Fruit fly (Drosophila melanogaster) whole organism, embryonic: ENCODE data around the gene CG12010.

Source experiments
- Atf-2 ChIP-seq: fragments of 200-800 bp; sonication (Bioruptor generic); optimal IDR thresholded peaks from 2 replicates; lab custom pipeline; 2016; ENCODE audit warnings: missing biosample characterization, missing genetic modification characterization
- CG10654 ChIP-seq: fragments of 200-800 bp; sonication (Bioruptor generic); optimal IDR thresholded peaks from 2 replicates; lab custom pipeline; 2016; ENCODE audit warnings: missing biosample characterization, missing genetic modification characterization
- CG11247 ChIP-seq: fragments of 200-800 bp; sonication (Bioruptor generic); IDR thresholded peaks from 2 replicates; pipeline ENCODE4 v1.3.6; 2022; ENCODE audit warnings: missing biosample characterization, missing genetic modification characterization
- CG11504 ChIP-seq: fragments of 200-800 bp; sonication (Bioruptor generic); optimal IDR thresholded peaks from 3 replicates; lab custom pipeline; 2019; ENCODE audit warnings: missing biosample characterization, mild to moderate bottlenecking, missing genetic modification characterization, moderate library complexity
- CG12155 ChIP-seq: fragments of 200-800 bp; sonication (Bioruptor generic); optimal IDR thresholded peaks from 3 replicates; lab custom pipeline; 2016; ENCODE audit warnings: missing biosample characterization, missing genetic modification characterization
- CG12391 ChIP-seq: fragments of 200-800 bp; sonication (Bioruptor generic); optimal IDR thresholded peaks from 3 replicates; lab custom pipeline; 2018; ENCODE audit warnings: missing biosample characterization, mild to moderate bottlenecking, missing genetic modification characterization, moderate library complexity
- CG12659 ChIP-seq: fragments of 200-800 bp; sonication (Bioruptor generic); optimal IDR thresholded peaks from 3 replicates; lab custom pipeline; 2017; ENCODE audit warnings: mild to moderate bottlenecking, missing biosample characterization, missing genetic modification reagents, missing genetic modification characterization
- CG13424 ChIP-seq: fragments of 200-800 bp; sonication (Bioruptor generic); optimal IDR thresholded peaks from 2 replicates; lab custom pipeline; 2019; ENCODE audit warnings: missing biosample characterization, mild to moderate bottlenecking, missing genetic modification characterization, moderate library complexity
- CG14441 ChIP-seq: fragments of 200-800 bp; sonication (Bioruptor generic); IDR thresholded peaks from 2 replicates; pipeline ENCODE4 v1.3.6; 2022; ENCODE audit warnings: missing biosample characterization, missing genetic modification characterization
- CG15269 ChIP-seq: fragments of 200-800 bp; sonication (Bioruptor generic); optimal IDR thresholded peaks from 2 replicates; lab custom pipeline; 2018; ENCODE audit warnings: missing biosample characterization, mild to moderate bottlenecking, missing genetic modification characterization, moderate library complexity
- CG1647 ChIP-seq: fragments of 200-800 bp; sonication (Bioruptor generic); optimal IDR thresholded peaks from 3 replicates; lab custom pipeline; 2016; ENCODE audit warnings: missing biosample characterization, missing genetic modification characterization
- CG17568 ChIP-seq: fragments of 200-800 bp; sonication (Bioruptor generic); optimal IDR thresholded peaks from 2 replicates; lab custom pipeline; 2018; ENCODE audit warnings: missing biosample characterization, mild to moderate bottlenecking, missing genetic modification characterization, moderate library complexity
- CG2120 ChIP-seq: fragments of 200-800 bp; sonication (Bioruptor generic); optimal IDR thresholded peaks from 3 replicates; lab custom pipeline; 2016; ENCODE audit warnings: missing biosample characterization, missing genetic modification characterization
- CG2202 ChIP-seq: fragments of 200-800 bp; sonication (Bioruptor generic); optimal IDR thresholded peaks from 2 replicates; lab custom pipeline; 2018; ENCODE audit warnings: missing biosample characterization, mild to moderate bottlenecking, missing genetic modification characterization
- CG4424 ChIP-seq: fragments of 200-800 bp; sonication (Bioruptor generic); optimal IDR thresholded peaks from 3 replicates; lab custom pipeline; 2016; ENCODE audit warnings: missing biosample characterization, missing genetic modification characterization
- CG6854 ChIP-seq: fragments of 200-800 bp; sonication (Bioruptor generic); optimal IDR thresholded peaks from 3 replicates; lab custom pipeline; 2017; ENCODE audit warnings: missing biosample characterization, mild to moderate bottlenecking, missing genetic modification characterization
- CG7556 ChIP-seq: fragments of 200-800 bp; sonication (Bioruptor generic); optimal IDR thresholded peaks from 2 replicates; lab custom pipeline; 2017; ENCODE audit warnings: missing biosample characterization, mild to moderate bottlenecking, missing genetic modification characterization
- CG8290 ChIP-seq, 3 experiments: fragments of 200-800 bp; sonication (Bioruptor generic); optimal IDR thresholded peaks; 2 replicates each; lab custom pipeline; 2016 to 2019; ENCODE audit warnings: missing biosample characterization in 3 of 3, missing genetic modification characterization in 3 of 3, mild to moderate bottlenecking in 2 of 3, moderate library complexity in 1 of 3
- Deaf1 ChIP-seq: fragments of 200-800 bp; optimal IDR thresholded peaks from 3 replicates; lab custom pipeline; 2019; ENCODE audit warnings: missing biosample characterization, mild to moderate bottlenecking, missing genetic modification characterization, moderate library complexity
- Doc2 ChIP-seq: fragments of 200-800 bp; sonication (Bioruptor generic); IDR thresholded peaks from 2 replicates; pipeline ENCODE4 v1.3.6; 2022; ENCODE audit warnings: missing biosample characterization, missing genetic modification characterization
- Eip74EF ChIP-seq, 2 experiments: fragments of 200-800 bp in 1 of 2; fragments of >200 bp in 1 of 2; sonication (Bioruptor generic) in 1 of 2; optimal IDR thresholded peaks; 2 replicates each; lab custom pipeline; 2017 to 2019; ENCODE audit warnings: missing biosample characterization in 2 of 2, missing genetic modification characterization in 2 of 2, mild to moderate bottlenecking in 1 of 2, moderate library complexity in 1 of 2
- Gsc ChIP-seq: fragments of 200-800 bp; sonication (Bioruptor generic); IDR thresholded peaks from 2 replicates; pipeline ENCODE4 v1.3.6; 2022; ENCODE audit warnings: missing biosample characterization, missing genetic modification characterization
- Hey ChIP-seq: fragments of 200-800 bp; sonication (Bioruptor generic); optimal IDR thresholded peaks from 3 replicates; lab custom pipeline; 2018; ENCODE audit warnings: missing biosample characterization, mild to moderate bottlenecking, missing genetic modification characterization
- Hr3 ChIP-seq: fragments of 200-800 bp; sonication (Bioruptor generic); optimal IDR thresholded peaks from 3 replicates; lab custom pipeline; 2016; ENCODE audit warnings: missing biosample characterization, missing genetic modification characterization
- Pdp1 ChIP-seq, 2 experiments: fragments of 200-800 bp; sonication (Bioruptor generic); optimal IDR thresholded peaks; 3 replicates each; lab custom pipeline; 2016; ENCODE audit warnings: missing biosample characterization in 2 of 2, missing genetic modification characterization in 2 of 2, mild to moderate bottlenecking in 1 of 2, moderate library complexity in 1 of 2
- Poxn ChIP-seq: fragments of 200-800 bp; sonication (Bioruptor generic); IDR thresholded peaks from 2 replicates; pipeline ENCODE4 v1.3.6; 2022; ENCODE audit warnings: missing biosample characterization, missing genetic modification characterization
- Ssrp ChIP-seq: fragments of 200-800 bp; sonication (Bioruptor generic); optimal IDR thresholded peaks from 2 replicates; lab custom pipeline; 2018; ENCODE audit warnings: missing biosample characterization, mild to moderate bottlenecking, missing genetic modification characterization, moderate library complexity
- aop ChIP-seq: fragments of 200-800 bp; sonication (Bioruptor generic); IDR thresholded peaks from 2 replicates; pipeline ENCODE4 v1.3.6; 2022; ENCODE audit warnings: missing biosample characterization, missing genetic modification characterization
- ara ChIP-seq: fragments of 200-800 bp; sonication (Bioruptor generic); IDR thresholded peaks from 2 replicates; pipeline ENCODE4 v1.3.6; 2022; ENCODE audit warnings: missing biosample characterization, missing genetic modification characterization
- en ChIP-seq: fragments of 200-800 bp; sonication (Bioruptor generic); optimal IDR thresholded peaks from 2 replicates; lab custom pipeline; 2016; ENCODE audit warnings: missing biosample characterization, missing genetic modification characterization
- fd102C ChIP-seq: fragments of 200-800 bp; sonication (Bioruptor generic); optimal IDR thresholded peaks from 2 replicates; lab custom pipeline; 2018; ENCODE audit warnings: missing biosample characterization, mild to moderate bottlenecking, missing genetic modification characterization, moderate library complexity
- gsb ChIP-seq: fragments of 200-800 bp; sonication (Bioruptor generic); IDR thresholded peaks from 2 replicates; pipeline ENCODE4 v1.3.6; 2022; ENCODE audit warnings: missing biosample characterization, missing genetic modification characterization
- h ChIP-seq: fragments of >200 bp; optimal IDR thresholded peaks from 2 replicates; lab custom pipeline; 2017
- knrl ChIP-seq: fragments of 200-800 bp; sonication (Bioruptor generic); IDR thresholded peaks from 3 replicates; pipeline ENCODE4 v1.3.6; 2022; ENCODE audit warnings: missing biosample characterization, missing genetic modification characterization; ENCODE audit not compliant: partially characterized antibody
- lab ChIP-seq: fragments of 200-800 bp; sonication (Bioruptor generic); optimal IDR thresholded peaks from 3 replicates; lab custom pipeline; 2017; ENCODE audit warnings: missing biosample characterization, missing genetic modification characterization, mild to moderate bottlenecking, moderate library complexity, missing genetic modification reagents
- nerfin-1 ChIP-seq: fragments of 200-800 bp; sonication (Bioruptor generic); optimal IDR thresholded peaks from 3 replicates; lab custom pipeline; 2019; ENCODE audit warnings: missing biosample characterization, mild to moderate bottlenecking, missing genetic modification characterization, moderate library complexity
- nom ChIP-seq: fragments of 200-800 bp; sonication (Bioruptor generic); optimal IDR thresholded peaks from 2 replicates; lab custom pipeline; 2017; ENCODE audit warnings: missing biosample characterization, missing genetic modification characterization, mild to moderate bottlenecking, moderate library complexity, missing genetic modification reagents
- odd ChIP-seq: fragments of 200-800 bp; sonication (Bioruptor generic); optimal IDR thresholded peaks from 2 replicates; lab custom pipeline; 2017; ENCODE audit warnings: missing biosample characterization, mild to moderate bottlenecking, missing genetic modification characterization
- pho ChIP-seq: fragments of 200-800 bp; sonication (Bioruptor generic); optimal IDR thresholded peaks from 2 replicates; lab custom pipeline; 2016; ENCODE audit warnings: missing biosample characterization, missing genetic modification characterization
- pita ChIP-seq: fragments of 200-800 bp; sonication (Bioruptor generic); optimal IDR thresholded peaks from 2 replicates; lab custom pipeline; 2017; ENCODE audit warnings: missing biosample characterization, mild to moderate bottlenecking, missing genetic modification characterization
- prd ChIP-seq, 3 experiments: fragments of >200 bp in 2 of 3; fragments of 200-800 bp in 1 of 3; sonication (Bioruptor generic) in 1 of 3; optimal IDR thresholded peaks in 2 of 3; IDR thresholded peaks in 1 of 3; 2 replicates in 2 of 3; 3 replicates in 1 of 3; pipeline versions ENCODE4 v1.3.6 to Lab custom; 2017 to 2022; ENCODE audit warnings: missing biosample characterization in 1 of 3, missing genetic modification characterization in 1 of 3
- row ChIP-seq: fragments of 200-800 bp; sonication (Bioruptor generic); IDR thresholded peaks from 3 replicates; pipeline ENCODE4 v1.3.6; 2022; ENCODE audit warnings: missing biosample characterization, missing genetic modification characterization
- run ChIP-seq: fragments of 200-800 bp; sonication (Bioruptor generic); optimal IDR thresholded peaks from 3 replicates; lab custom pipeline; 2018; ENCODE audit warnings: missing biosample characterization, mild to moderate bottlenecking, missing genetic modification characterization
- schlank ChIP-seq: fragments of 200-800 bp; sonication (Bioruptor generic); optimal IDR thresholded peaks from 2 replicates; lab custom pipeline; 2018; ENCODE audit warnings: missing biosample characterization, mild to moderate bottlenecking, missing genetic modification characterization
- sens ChIP-seq: fragments of 200-800 bp; sonication (Bioruptor generic); peaks from one replicate; lab custom pipeline; 2016; ENCODE audit warnings: missing biosample characterization, missing genetic modification characterization
- shn ChIP-seq: fragments of 200-800 bp; sonication (Bioruptor generic); optimal IDR thresholded peaks from 3 replicates; lab custom pipeline; 2016; ENCODE audit warnings: missing biosample characterization, missing genetic modification characterization
- stc ChIP-seq: fragments of 200-800 bp; sonication (Bioruptor generic); IDR thresholded peaks from 2 replicates; pipeline ENCODE4 v1.3.6; 2022; ENCODE audit warnings: missing biosample characterization, missing genetic modification characterization
- unc-4 ChIP-seq: fragments of 200-800 bp; sonication (Bioruptor generic); IDR thresholded peaks from 2 replicates; pipeline ENCODE4 v1.3.6; 2022; ENCODE audit warnings: missing biosample characterization, missing genetic modification characterization; ENCODE audit not compliant: partially characterized antibody
- vvl ChIP-seq: fragments of 200-800 bp; sonication (Bioruptor generic); IDR thresholded peaks from 2 replicates; pipeline ENCODE4 v1.3.6; 2022; ENCODE audit warnings: missing biosample characterization, missing genetic modification characterization

CG12010 gene

dm6 chr3L:3339695-3340226 is 34.3 kb upstream of the CG12010 start (continued):
- TF ChIP-seq run (tag; lab: Kevin White, UChicago) (no peak), Doc2 (no peak), nerfin-1 (tag; lab: Kevin White, UChicago) (no peak), Ssrp (tag; lab: Kevin White, UChicago) (no peak), Pdp1 (GFP tag; optimal IDR thresholded peaks at IDR 0.05; lab: Kevin White, UChicago) (peak in 1 of 2 experiments; percentile 56), prd (optimal IDR thresholded peaks at IDR 0.05; lab: Kevin White, UChicago) (no peak), prd (GFP tag; IDR thresholded peaks at IDR 0.05; lab: Robert Waterston, UW) (0 out of 3 replicates have a peak, but pooled peaks have one; percentile 9), gsb (peak; percentile 32; the same call in 1 of the 2 replicates), CG2202 (tag; lab: Kevin White, UChicago) (no peak), lab (peak; percentile 37), aop (GFP tag; lab: Robert Waterston, UW) (no peak), CG8290 (GFP tag; optimal IDR thresholded peaks at IDR 0.05; lab: Kevin White, UChicago) (no peak), CG8290 (tag; optimal IDR thresholded peaks at IDR 0.05; lab: Kevin White, UChicago) (peak in 1 of 2 experiments; percentile 38), Hr3 (GFP tag; lab: Kevin White, UChicago) (no peak), stc (0 out of 2 replicates have a peak, but pooled peaks have one; percentile 44), h (lab: Kevin White, UChicago) (no peak), CG4424 (no peak), en (GFP tag; lab: Kevin White, UChicago) (no peak), vvl (0 out of 2 replicates have a peak, but pooled peaks have one; percentile 19), CG1647 (GFP tag; lab: Kevin White, UChicago) (no peak), shn (GFP tag; lab: Kevin White, UChicago) (no peak), CG10654 (GFP tag; lab: Kevin White, UChicago) (no peak), CG15269 (tag; lab: Kevin White, UChicago) (peak; percentile 45), pita (GFP tag; lab: Kevin White, UChicago) (no peak), Eip74EF (GFP tag; optimal IDR thresholded peaks at IDR 0.05; lab: Kevin White, UChicago) (no peak), Deaf1 (tag; lab: Kevin White, UChicago) (no peak), sens (GFP tag; lab: Kevin White, UChicago) (no peak), knrl (no peak), odd (GFP tag; lab: Kevin White, UChicago) (no peak), ara (GFP tag; lab: Robert Waterston, UW) (no peak), Gsc (no peak), row (GFP tag; lab: Robert Waterston, UW) (peak; percentile 56), nom (GFP tag; lab: Kevin White, UChicago) (no peak), schlank (tag; lab: Kevin White, UChicago) (no peak), CG2120 (peak; percentile 46), Hey (tag; lab: Kevin White, UChicago) (no peak), pho (GFP tag; lab: Kevin White, UChicago) (no peak), CG6854 (GFP tag; lab: Kevin White, UChicago) (no peak), CG11247 (GFP tag; lab: Robert Waterston, UW) (no peak), CG12391 (tag; lab: Kevin White, UChicago) (peak; percentile 7), unc-4 (no peak), Atf-2 (GFP tag; lab: Kevin White, UChicago) (no peak), CG12155 (GFP tag; lab: Kevin White, UChicago) (no peak), CG14441 (GFP tag; lab: Robert Waterston, UW) (0 out of 2 replicates have a peak, but pooled peaks have one; percentile 22), CG12659 (GFP tag; lab: Kevin White, UChicago) (peak; percentile 3), fd102C (no peak), CG7556 (GFP tag; lab: Kevin White, UChicago) (no peak), CG17568 (GFP tag; lab: Kevin White, UChicago) (no peak), CG13424 (peak; percentile 25), Poxn (GFP tag; lab: Robert Waterston, UW) (no peak), CG11504 (tag; lab: Kevin White, UChicago) (peak; percentile 19)
